Fruit fly (Drosophila melanogaster) whole organism, prepupa: Measurements from ENCODE around the gene CG12662.

ENCODE experiments used
- Eip93F ChIP-seq: fragments of 200-800 bp; sonication (Bioruptor generic); optimal IDR thresholded peaks from 2 replicates; lab custom pipeline; 2016; ENCODE audit warnings: missing biosample characterization, mild to moderate bottlenecking, missing genetic modification characterization
- Ets96B ChIP-seq: fragments of 200-800 bp; optimal IDR thresholded peaks from 2 replicates; lab custom pipeline; 2019; ENCODE audit warnings: missing biosample characterization, mild to moderate bottlenecking, missing genetic modification characterization, moderate library complexity
- Gug ChIP-seq: fragments of 200-800 bp; sonication (Bioruptor generic); IDR thresholded peaks from 2 replicates; pipeline ENCODE4 v1.3.6; 2022; ENCODE audit warnings: missing biosample characterization, missing genetic modification characterization
- Hr4 ChIP-seq: fragments of 200-800 bp; sonication (Bioruptor generic); optimal IDR thresholded peaks from 3 replicates; lab custom pipeline; 2016; ENCODE audit warnings: missing biosample characterization, missing genetic modification characterization
- Sox102F ChIP-seq: fragments of 200-800 bp; sonication (Bioruptor generic); optimal IDR thresholded peaks from 2 replicates; lab custom pipeline; 2016; ENCODE audit warnings: missing biosample characterization, mild to moderate bottlenecking, missing genetic modification characterization
- Sox15 ChIP-seq: fragments of 200-800 bp; sonication (Bioruptor generic); optimal IDR thresholded peaks from 3 replicates; lab custom pipeline; 2016; ENCODE audit warnings: missing biosample characterization, missing genetic modification characterization
- svp ChIP-seq: fragments of 200-800 bp; sonication (Bioruptor generic); peaks from one replicate; lab custom pipeline; 2016; ENCODE audit warnings: missing biosample characterization, missing genetic modification characterization

- TF ChIP-seq Hr4 (GFP tag; lab: Kevin White, UChicago) (no peak), Ets96B (tag; lab: Kevin White, UChicago) (no peak), Sox15 (no peak), svp (no peak), Sox102F (no peak), Eip93F (GFP tag; lab: Kevin White, UChicago) (no peak), Gug (GFP tag; lab: Robert Waterston, UW) (no peak)
Observed at dm6 chrX:9029416-9029815, 45.2 kb upstream of the CG12662 start.
